Fruit fly (Drosophila melanogaster): ENCODE data around the gene ds.

Gene ds

DNA sequence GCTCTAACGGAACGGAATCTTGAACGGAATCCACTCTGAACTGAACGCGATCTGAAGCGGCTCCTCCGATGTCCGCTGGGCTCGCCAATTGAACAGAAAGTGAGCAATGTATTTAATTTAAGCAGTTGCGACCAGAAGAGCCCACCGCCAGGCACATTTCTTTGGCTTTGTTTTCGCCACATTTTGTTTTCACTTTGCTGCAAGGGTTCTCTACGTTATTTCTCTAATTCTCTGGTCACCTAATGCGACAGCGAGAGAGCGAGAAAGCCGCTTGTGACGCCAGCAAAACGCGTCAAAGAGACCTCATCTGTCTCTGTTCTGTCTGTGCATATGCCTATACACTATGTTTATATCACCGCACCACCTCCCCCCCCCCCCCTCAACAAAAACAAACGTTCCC lies 29.5 kb upstream of the ds start, which contains the start of gene Eaat2:
TSS of gene Eaat2 (minus strand) at position 101 of the 400 bp plus-strand sequence.
- TF ChIP-seq CG8119 (GFP tag; IDR thresholded peaks at IDR 0.05) = no peak
- TF ChIP-seq Sox15 (GFP tag; optimal IDR thresholded peaks at IDR 0.05) = no peak
- no peak for TF ChIP-seq CG15336 (GFP tag; IDR thresholded peaks at IDR 0.05)
- no peak for TF ChIP-seq vri (GFP tag; optimal IDR thresholded peaks at IDR 0.05)
- no peak for TF ChIP-seq CG6163 (GFP tag; IDR thresholded peaks at IDR 0.05)
- TF ChIP-seq eg (GFP tag; IDR thresholded peaks at IDR 0.05) = no peak
- no peak for TF ChIP-seq ss (GFP tag; optimal IDR thresholded peaks at IDR 0.05)
- no peak for TF ChIP-seq Lpt (GFP tag; optimal IDR thresholded peaks at IDR 0.05)
- no peak for TF ChIP-seq cyc (GFP tag; optimal IDR thresholded peaks at IDR 0.05)
- TF ChIP-seq CG11902 (GFP tag; optimal IDR thresholded peaks at IDR 0.05) = no peak
- TF ChIP-seq Smox (GFP tag; optimal IDR thresholded peaks at IDR 0.05) = no peak
- TF ChIP-seq CG9139 (GFP tag; optimal IDR thresholded peaks at IDR 0.05) = no peak
- TF ChIP-seq Sox14 (GFP tag; optimal IDR thresholded peaks at IDR 0.05) = no peak
- no peak for TF ChIP-seq Blimp-1 (GFP tag; optimal IDR thresholded peaks at IDR 0.05)
- no peak for TF ChIP-seq Ets21C (GFP tag; optimal IDR thresholded peaks at IDR 0.05)
- no peak for TF ChIP-seq CG8632 (GFP tag; optimal IDR thresholded peaks at IDR 0.05)
- no peak for TF ChIP-seq CG8319 (GFP tag; optimal IDR thresholded peaks at IDR 0.05)
- TF ChIP-seq CG10669 (GFP tag; optimal IDR thresholded peaks at IDR 0.05) = no peak
- no peak for TF ChIP-seq esn (GFP tag; optimal IDR thresholded peaks at IDR 0.05)
- no peak for TF ChIP-seq fkh (GFP tag; optimal IDR thresholded peaks at IDR 0.05)

DNA sequence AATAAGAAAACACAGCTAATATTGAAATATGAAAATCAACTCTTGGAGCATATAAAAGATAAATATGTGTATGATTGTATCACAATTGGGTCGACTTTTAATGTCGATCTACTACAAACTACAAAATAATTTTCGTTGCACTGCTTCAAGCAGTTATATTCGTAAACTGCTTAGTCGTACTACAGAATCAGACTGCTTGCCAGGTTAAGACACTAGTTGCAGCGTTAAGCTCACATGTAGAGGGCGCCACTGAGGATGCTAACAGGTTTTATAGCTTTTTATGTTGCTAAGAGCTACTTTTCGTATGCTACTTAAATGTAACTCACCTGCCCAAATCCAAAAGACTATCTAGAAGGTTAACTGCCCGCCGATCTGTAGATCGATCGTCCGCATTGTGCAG lies 25.2 kb upstream of the ds start:
- peak; percentile 60 for TF ChIP-seq dsx (GFP tag; optimal IDR thresholded peaks at IDR 0.05; ENCODE audit: poor library complexity, severe bottlenecking)
- TF ChIP-seq Met (GFP tag; optimal IDR thresholded peaks at IDR 0.05) = no peak

DNA sequence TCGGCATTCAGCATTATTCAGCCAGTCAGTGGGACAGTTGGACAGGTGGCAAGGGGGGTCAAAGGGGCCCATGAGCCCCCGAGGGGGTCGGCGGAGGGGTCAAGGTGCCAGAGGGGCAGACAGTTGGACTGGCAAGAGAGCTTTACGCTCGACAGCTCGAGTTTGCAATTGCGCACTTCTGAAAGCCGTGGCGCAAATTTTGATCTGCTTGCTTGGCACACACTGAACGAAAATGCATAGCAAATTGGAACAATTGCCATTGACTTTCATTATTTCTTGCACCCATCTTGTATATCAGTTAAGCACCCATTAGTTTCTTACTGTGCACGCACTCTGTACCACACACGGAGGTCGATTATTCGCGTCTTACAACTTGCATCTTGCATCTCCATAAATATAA lies 21.0 kb upstream of the ds start:
- no peak for TF ChIP-seq esn (GFP tag; optimal IDR thresholded peaks at IDR 0.05)
- TF ChIP-seq Ets21C (GFP tag; optimal IDR thresholded peaks at IDR 0.05) = no peak
- no peak for TF ChIP-seq CG11294 (GFP tag; IDR thresholded peaks at IDR 0.05)
- TF ChIP-seq Blimp-1 (GFP tag; optimal IDR thresholded peaks at IDR 0.05) = no peak
- TF ChIP-seq Smox (GFP tag; optimal IDR thresholded peaks at IDR 0.05) = no peak
- peak; percentile 48 for TF ChIP-seq Eip78C (GFP tag)
- TF ChIP-seq CG3919 (GFP tag; optimal IDR thresholded peaks at IDR 0.05) = no peak
- no peak for TF ChIP-seq ss (GFP tag; optimal IDR thresholded peaks at IDR 0.05)
- TF ChIP-seq salr (GFP tag; optimal IDR thresholded peaks at IDR 0.05) = no peak
- no peak for TF ChIP-seq Lpt (GFP tag; optimal IDR thresholded peaks at IDR 0.05)
- TF ChIP-seq CG6808 (GFP tag; optimal IDR thresholded peaks at IDR 0.05) = no peak
- TF ChIP-seq CG8119 (GFP tag; IDR thresholded peaks at IDR 0.05) = no peak
- 0 out of 3 replicates have a peak, but pooled peaks have one; percentile 26 for TF ChIP-seq CG6163 (GFP tag; IDR thresholded peaks at IDR 0.05)
- TF ChIP-seq net (GFP tag; optimal IDR thresholded peaks at IDR 0.05) = no peak
- TF ChIP-seq Hr39 (GFP tag; optimal IDR thresholded peaks at IDR 0.05) = no peak
- no peak for TF ChIP-seq fkh (GFP tag; optimal IDR thresholded peaks at IDR 0.05)
- no peak for TF ChIP-seq fd85E (GFP tag; optimal IDR thresholded peaks at IDR 0.05)
- TF ChIP-seq eg (GFP tag; IDR thresholded peaks at IDR 0.05) = peak; percentile 57; the same call in 1 of the 3 replicates
- peak; percentile 5 for TF ChIP-seq CG10631 (GFP tag; optimal IDR thresholded peaks at IDR 0.05)
- TF ChIP-seq CG31627 (GFP tag; optimal IDR thresholded peaks at IDR 0.05) = no peak
- no peak for TF ChIP-seq CG6792 (GFP tag; optimal IDR thresholded peaks at IDR 0.05)
- TF ChIP-seq Sox15 (GFP tag; optimal IDR thresholded peaks at IDR 0.05) = no peak
- TF ChIP-seq Sox102F (GFP tag; optimal IDR thresholded peaks at IDR 0.05) = no peak
- TF ChIP-seq Hr38 (GFP tag; optimal IDR thresholded peaks at IDR 0.05) = no peak
- TF ChIP-seq Gug (GFP tag; IDR thresholded peaks at IDR 0.05) = no peak
- no peak for TF ChIP-seq CG6854 (GFP tag; optimal IDR thresholded peaks at IDR 0.05)
- TF ChIP-seq acj6 (GFP tag; optimal IDR thresholded peaks at IDR 0.05) = no peak
- no peak for TF ChIP-seq CG4318 (GFP tag; optimal IDR thresholded peaks at IDR 0.05)
- no peak for TF ChIP-seq CG9139 (GFP tag; optimal IDR thresholded peaks at IDR 0.05)
- no peak for TF ChIP-seq CG32006 (GFP tag; optimal IDR thresholded peaks at IDR 0.05)
- 0 out of 2 replicates have a peak, but pooled peaks have one; percentile 20 for TF ChIP-seq CG15336 (GFP tag; IDR thresholded peaks at IDR 0.05)
- no peak for TF ChIP-seq Met (GFP tag; optimal IDR thresholded peaks at IDR 0.05)
- no peak for TF ChIP-seq CG16779 (tag; optimal IDR thresholded peaks at IDR 0.05)
- TF ChIP-seq Sox14 (GFP tag; optimal IDR thresholded peaks at IDR 0.05) = no peak
